Fruit fly (Drosophila melanogaster) whole organism, wandering third instar larva: ENCODE data around the gene CCHa2.

Source experiments
- CG32264 ChIP-seq: fragments of 200-800 bp; sonication (Bioruptor generic); optimal IDR thresholded peaks from 2 replicates; lab custom pipeline; 2016; ENCODE audit warnings: missing biosample characterization, missing genetic modification characterization
- CG9705 ChIP-seq: fragments of 200-800 bp; sonication (Bioruptor generic); optimal IDR thresholded peaks from 2 replicates; lab custom pipeline; 2018; ENCODE audit warnings: missing biosample characterization, mild to moderate bottlenecking, missing genetic modification characterization
- CrebA ChIP-seq: fragments of 200-800 bp; sonication (Bioruptor generic); optimal IDR thresholded peaks from 2 replicates; lab custom pipeline; 2016; ENCODE audit warnings: missing biosample characterization, mild to moderate bottlenecking, missing genetic modification characterization, borderline replicate concordance
- Dfd ChIP-seq: fragments of >200 bp; optimal IDR thresholded peaks from 2 replicates; lab custom pipeline; 2017; ENCODE audit warnings: missing biosample characterization, missing genetic modification characterization
- Dif ChIP-seq: fragments of 200-275, 200-300 bp; sonication (Bioruptor generic); optimal IDR thresholded peaks from 2 replicates; lab custom pipeline; 2018; ENCODE audit warnings: missing biosample characterization, missing genetic modification characterization; ENCODE audit not compliant: partially characterized antibody
- GATAd ChIP-seq: sonication (Bioruptor generic); optimal IDR thresholded peaks from 2 replicates; lab custom pipeline; 2016; ENCODE audit warnings: missing biosample characterization, missing genetic modification characterization
- Hnf4 ChIP-seq: fragments of 200-800 bp; sonication (Bioruptor generic); optimal IDR thresholded peaks from 2 replicates; lab custom pipeline; 2016; ENCODE audit warnings: missing biosample characterization, mild to moderate bottlenecking, missing genetic modification characterization
- Hr78 ChIP-seq: fragments of >200 bp; optimal IDR thresholded peaks from 2 replicates; lab custom pipeline; 2017; ENCODE audit warnings: missing biosample characterization, missing genetic modification characterization
- Jra ChIP-seq: sonication (Bioruptor generic); optimal IDR thresholded peaks from 2 replicates; lab custom pipeline; 2016; ENCODE audit warnings: missing biosample characterization, missing genetic modification characterization
- Mio ChIP-seq: sonication (Bioruptor generic); optimal IDR thresholded peaks from 2 replicates; lab custom pipeline; 2016; ENCODE audit warnings: missing biosample characterization, missing genetic modification characterization
- Myc ChIP-seq: fragments of >200 bp; optimal IDR thresholded peaks from 2 replicates; lab custom pipeline; 2017
- N ChIP-seq: fragments of >200 bp; optimal IDR thresholded peaks from 2 replicates; lab custom pipeline; 2018; ENCODE audit warnings: missing biosample characterization, missing external identifiers, missing genetic modification characterization
- OdsH ChIP-seq: fragments of 200-800 bp; sonication (Bioruptor generic); optimal IDR thresholded peaks from 2 replicates; lab custom pipeline; 2016; ENCODE audit warnings: missing biosample characterization, mild to moderate bottlenecking, missing genetic modification characterization
- Rel ChIP-seq, 2 experiments: fragments of 200-800 bp; sonication (Bioruptor generic) in 1 of 2; optimal IDR thresholded peaks; 2 replicates in 1 of 2; 3 replicates in 1 of 2; lab custom pipeline; 2016 to 2019; ENCODE audit warnings: mild to moderate bottlenecking in 2 of 2, missing biosample characterization in 2 of 2, missing genetic modification characterization in 2 of 2, moderate library complexity in 1 of 2
- Sp1 ChIP-seq: fragments of 200-800 bp; sonication (Bioruptor generic); optimal IDR thresholded peaks from 3 replicates; lab custom pipeline; 2019; ENCODE audit warnings: missing biosample characterization, mild to moderate bottlenecking, missing genetic modification characterization, moderate library complexity
- Vsx2 ChIP-seq: fragments of 200-300, 225-300 bp; sonication (Bioruptor generic); optimal IDR thresholded peaks from 2 replicates; lab custom pipeline; 2018; ENCODE audit warnings: missing biosample characterization, missing genetic modification characterization; ENCODE audit not compliant: partially characterized antibody
- brk ChIP-seq: fragments of 200-800 bp; sonication (Bioruptor generic); optimal IDR thresholded peaks from 2 replicates; lab custom pipeline; 2016; ENCODE audit warnings: missing biosample characterization, mild to moderate bottlenecking, missing genetic modification characterization
- dmrt93B ChIP-seq: fragments of 200-800 bp; sonication (Bioruptor generic); optimal IDR thresholded peaks from 2 replicates; lab custom pipeline; 2018; ENCODE audit warnings: missing biosample characterization, mild to moderate bottlenecking, missing genetic modification characterization
- ey ChIP-seq: fragments of 200-800 bp; sonication (Bioruptor generic); optimal IDR thresholded peaks from 2 replicates; lab custom pipeline; 2016; ENCODE audit warnings: missing biosample characterization, missing genetic modification characterization
- fru ChIP-seq: fragments of 200-800 bp; sonication (Bioruptor generic); optimal IDR thresholded peaks from 3 replicates; lab custom pipeline; 2016; ENCODE audit warnings: missing biosample characterization, mild to moderate bottlenecking, missing genetic modification characterization
- h ChIP-seq: fragments of 200-800 bp; sonication (Bioruptor generic); optimal IDR thresholded peaks from 3 replicates; lab custom pipeline; 2016; ENCODE audit warnings: missing biosample characterization, mild to moderate bottlenecking, missing genetic modification characterization
- jim ChIP-seq: fragments of 175-275, 200-325 bp; sonication (Bioruptor generic); optimal IDR thresholded peaks from 2 replicates; lab custom pipeline; 2016; ENCODE audit warnings: missing biosample characterization, mild to moderate bottlenecking, missing genetic modification characterization
- lola ChIP-seq: fragments of >200 bp; optimal IDR thresholded peaks from 2 replicates; lab custom pipeline; 2017; ENCODE audit warnings: missing biosample characterization, missing genetic modification characterization
- pan ChIP-seq: fragments of >200 bp; optimal IDR thresholded peaks from 2 replicates; lab custom pipeline; 2017
- psq ChIP-seq: fragments of 200-800 bp; sonication (Bioruptor generic); optimal IDR thresholded peaks from 3 replicates; lab custom pipeline; 2017; ENCODE audit warnings: missing biosample characterization, mild to moderate bottlenecking, missing genetic modification characterization, moderate library complexity
- rgr ChIP-seq: fragments of 200-800 bp; sonication (Bioruptor generic); optimal IDR thresholded peaks from 3 replicates; lab custom pipeline; 2016; ENCODE audit warnings: missing biosample characterization, mild to moderate bottlenecking, missing genetic modification characterization
- sage ChIP-seq: fragments of 200-800 bp; sonication (Bioruptor generic); optimal IDR thresholded peaks from 2 replicates; lab custom pipeline; 2016; ENCODE audit warnings: missing biosample characterization, mild to moderate bottlenecking, missing genetic modification characterization
- sv ChIP-seq: fragments of 200-800 bp; sonication (Bioruptor generic); optimal IDR thresholded peaks from 3 replicates; lab custom pipeline; 2016; ENCODE audit warnings: missing biosample characterization, missing genetic modification characterization
- tai ChIP-seq: sonication (Bioruptor generic); optimal IDR thresholded peaks from 2 replicates; lab custom pipeline; 2016; ENCODE audit warnings: missing biosample characterization, missing genetic modification characterization

The CCHa2 gene

dm6 chr3R:13400902-13401721 lies 6.1 kb upstream of the CCHa2 start (continued):
- TF ChIP-seq dmrt93B = peak; percentile 81
- peak; percentile 94 for TF ChIP-seq ey (GFP tag; lab: Kevin White, UChicago)
- peak; percentile 27 for TF ChIP-seq CrebA (GFP tag; lab: Kevin White, UChicago)
- TF ChIP-seq Hnf4 = peak; percentile 91
- no peak for TF ChIP-seq Dfd (GFP tag; lab: Kevin White, UChicago)
- TF ChIP-seq sv (GFP tag; lab: Kevin White, UChicago) = peak; percentile 85
- peak; percentile 95 for TF ChIP-seq OdsH (GFP tag; lab: Kevin White, UChicago)

- TF ChIP-seq Jra (GFP tag; lab: Kevin White, UChicago) (no peak), jim (GFP tag; lab: Kevin White, UChicago) (no peak), Vsx2 (GFP tag; lab: Kevin White, UChicago) (no peak), Dif (no peak), tai (GFP tag; lab: Kevin White, UChicago) (no peak), Mio (GFP tag; lab: Kevin White, UChicago) (no peak), h (GFP tag; lab: Kevin White, UChicago) (no peak), CG9705 (no peak), GATAd (no peak), lola (GFP tag; lab: Kevin White, UChicago) (no peak)
- TF ChIP-seq, all 38 proteins: peak for 0
Measured at dm6 chr3R:13397535-13397934, 2.5 kb upstream of the CCHa2 start, which contains the start of gene CG14377. Gene CG14377, plus strand, starts transcription at chr3R:13397835.

- TF ChIP-seq Rel (GFP tag; optimal IDR thresholded peaks at IDR 0.05; lab: Kevin White, UChicago) (no peak), Rel (tag; optimal IDR thresholded peaks at IDR 0.05; lab: Kevin White, UChicago) (no peak), Hnf4 (no peak), CrebA (GFP tag; lab: Kevin White, UChicago) (no peak), brk (GFP tag; lab: Kevin White, UChicago) (no peak)
Measured at dm6 chr3R:13397040-13397439, 2.0 kb upstream of the CCHa2 start, which contains the start of gene CG14374. Gene CG14374, minus strand, starts transcription at chr3R:13397140.

dm6 chr3R:13393009-13393408 lies 2.0 kb downstream of the CCHa2 start:
- no peak for TF ChIP-seq jim (GFP tag; lab: Kevin White, UChicago)
- no peak for TF ChIP-seq pan (lab: Kevin White, UChicago)
- no peak for TF ChIP-seq N (GFP tag; lab: Kevin White, UChicago)
- TF ChIP-seq Myc = no peak
- no peak for TF ChIP-seq Mio (GFP tag; lab: Kevin White, UChicago)
- no peak for TF ChIP-seq Hnf4
- no peak for TF ChIP-seq rgr (GFP tag; lab: Kevin White, UChicago)
- TF ChIP-seq sage (GFP tag; lab: Kevin White, UChicago) = no peak
- no peak for TF ChIP-seq Dif
- no peak for TF ChIP-seq Rel (GFP tag; optimal IDR thresholded peaks at IDR 0.05; lab: Kevin White, UChicago)
- TF ChIP-seq Rel (tag; optimal IDR thresholded peaks at IDR 0.05; lab: Kevin White, UChicago) = no peak
- TF ChIP-seq Sp1 (GFP tag; lab: Kevin White, UChicago) = no peak
- TF ChIP-seq Hr78 (GFP tag; lab: Kevin White, UChicago) = no peak
- no peak for TF ChIP-seq tai (GFP tag; lab: Kevin White, UChicago)

- TF ChIP-seq fru (GFP tag; lab: Kevin White, UChicago) (peak; percentile 18), Hnf4 (no peak), CG32264 (GFP tag; lab: Kevin White, UChicago) (no peak), Mio (GFP tag; lab: Kevin White, UChicago) (no peak)
Measured at dm6 chr3R:13390490-13390889, 4.5 kb downstream of the CCHa2 start.

- TF ChIP-seq Hr78 (GFP tag; lab: Kevin White, UChicago) = no peak
- TF ChIP-seq psq = no peak
- TF ChIP-seq Myc = peak; percentile 14
- TF ChIP-seq, all 38 proteins: peak for 1
Measured at dm6 chr3R:13388160-13388870, 6.7 kb downstream of the CCHa2 start, which contains the start of gene CG9799. Gene CG9799, minus strand, starts transcription at chr3R:13388709.
